Fruit fly (Drosophila melanogaster) whole organism, embryonic: Measurements from ENCODE around the gene Lamtor5.
A peak's percentile ranks its signal among the peaks of the same experiment; 100 is the strongest.

ENCODE experiments used
- Aef1 ChIP-seq: fragments of 200-800 bp; sonication (Bioruptor generic); IDR thresholded peaks from 3 replicates; pipeline ENCODE4 v1.3.6; 2022; ENCODE audit warnings: missing biosample characterization, missing genetic modification characterization
- C15 ChIP-seq: fragments of 200-800 bp; sonication (Bioruptor generic); IDR thresholded peaks from 3 replicates; pipeline ENCODE4 v1.3.6; 2022; ENCODE audit warnings: missing biosample characterization, missing genetic modification characterization
- CG13424 ChIP-seq: fragments of 200-800 bp; sonication (Bioruptor generic); optimal IDR thresholded peaks from 2 replicates; lab custom pipeline; 2019; ENCODE audit warnings: missing biosample characterization, mild to moderate bottlenecking, missing genetic modification characterization, moderate library complexity
- CG15011 ChIP-seq: fragments of 200-800 bp; sonication (Bioruptor generic); optimal IDR thresholded peaks from 3 replicates; lab custom pipeline; 2018; ENCODE audit warnings: missing biosample characterization, mild to moderate bottlenecking, missing genetic modification characterization
- CG15514 ChIP-seq: fragments of 200-800 bp; sonication (Bioruptor generic); optimal IDR thresholded peaks from 3 replicates; lab custom pipeline; 2017; ENCODE audit warnings: missing biosample characterization, missing genetic modification characterization, mild to moderate bottlenecking, moderate library complexity, missing genetic modification reagents
- CG16815 ChIP-seq: fragments of 200-800 bp; sonication (Bioruptor generic); optimal IDR thresholded peaks from 3 replicates; lab custom pipeline; 2017; ENCODE audit warnings: missing biosample characterization, mild to moderate bottlenecking, missing genetic modification characterization
- CG17385 ChIP-seq: fragments of 200-800 bp; sonication (Bioruptor generic); optimal IDR thresholded peaks from 3 replicates; lab custom pipeline; 2018; ENCODE audit warnings: missing biosample characterization, mild to moderate bottlenecking, missing genetic modification characterization
- CG17802 ChIP-seq: fragments of 200-800 bp; sonication (Bioruptor generic); optimal IDR thresholded peaks from 2 replicates; lab custom pipeline; 2018; ENCODE audit warnings: missing biosample characterization, mild to moderate bottlenecking, missing genetic modification characterization, moderate library complexity
- CG18619 ChIP-seq: fragments of 200-800 bp; sonication (Bioruptor generic); optimal IDR thresholded peaks from 3 replicates; lab custom pipeline; 2017; ENCODE audit warnings: missing biosample characterization, mild to moderate bottlenecking, missing genetic modification characterization
- CG2116 ChIP-seq: fragments of 200-800 bp; sonication (Bioruptor generic); optimal IDR thresholded peaks from 3 replicates; lab custom pipeline; 2018; ENCODE audit warnings: missing biosample characterization, mild to moderate bottlenecking, missing genetic modification characterization
- CG30431 ChIP-seq: fragments of 200-800 bp; sonication (Bioruptor generic); optimal IDR thresholded peaks from 2 replicates; lab custom pipeline; 2017; ENCODE audit warnings: missing biosample characterization, missing genetic modification characterization
- CG32532 ChIP-seq: fragments of 200-800 bp; sonication (Bioruptor generic); IDR thresholded peaks from 2 replicates; pipeline ENCODE4 v1.3.6; 2022; ENCODE audit warnings: missing biosample characterization, missing genetic modification characterization
- CG3281 ChIP-seq: fragments of 200-800 bp; sonication (Bioruptor generic); optimal IDR thresholded peaks from 3 replicates; lab custom pipeline; 2017; ENCODE audit warnings: missing biosample characterization, mild to moderate bottlenecking, missing genetic modification characterization
- CG3995 ChIP-seq: fragments of 200-800 bp; sonication (Bioruptor generic); optimal IDR thresholded peaks from 3 replicates; lab custom pipeline; 2016; ENCODE audit warnings: missing biosample characterization, missing genetic modification characterization
- CG4404 ChIP-seq: fragments of 200-800 bp; sonication (Bioruptor generic); IDR thresholded peaks from 2 replicates; pipeline ENCODE4 v1.3.6; 2022; ENCODE audit warnings: missing biosample characterization, missing genetic modification characterization
- CG5245 ChIP-seq: fragments of 200-800 bp; sonication (Bioruptor generic); optimal IDR thresholded peaks from 3 replicates; lab custom pipeline; 2016; ENCODE audit warnings: missing biosample characterization, missing genetic modification characterization
- CG6272 ChIP-seq: fragments of 200-800 bp; sonication (Bioruptor generic); IDR thresholded peaks from 2 replicates; pipeline ENCODE4 v1.3.6; 2022; ENCODE audit warnings: missing biosample characterization, missing genetic modification characterization
- CG6765 ChIP-seq: fragments of 200-800 bp; sonication (Bioruptor generic); optimal IDR thresholded peaks from 3 replicates; lab custom pipeline; 2017; ENCODE audit warnings: missing biosample characterization, mild to moderate bottlenecking, missing genetic modification characterization
- CG7271 ChIP-seq: fragments of 200-800 bp; sonication (Bioruptor generic); optimal IDR thresholded peaks from 2 replicates; lab custom pipeline; 2018; ENCODE audit warnings: missing biosample characterization, mild to moderate bottlenecking, missing genetic modification characterization, moderate library complexity
- CG8478 ChIP-seq: fragments of >200 bp; optimal IDR thresholded peaks from 2 replicates; lab custom pipeline; 2018
- CG9215 ChIP-seq: fragments of 200-800 bp; sonication (Bioruptor generic); IDR thresholded peaks from 2 replicates; pipeline ENCODE4 v1.3.6; 2022; ENCODE audit warnings: missing biosample characterization, missing genetic modification characterization
- CG9437 ChIP-seq: fragments of 200-800 bp; sonication (Bioruptor generic); optimal IDR thresholded peaks from 2 replicates; lab custom pipeline; 2018; ENCODE audit warnings: missing biosample characterization, mild to moderate bottlenecking, missing genetic modification characterization
- CG9609 ChIP-seq: fragments of 200-800 bp; sonication (Bioruptor generic); optimal IDR thresholded peaks from 3 replicates; lab custom pipeline; 2016; ENCODE audit warnings: missing biosample characterization, missing genetic modification characterization
- CG9817 ChIP-seq: fragments of 200-800 bp; sonication (Bioruptor generic); optimal IDR thresholded peaks from 2 replicates; lab custom pipeline; 2018; ENCODE audit warnings: missing biosample characterization, mild to moderate bottlenecking, missing genetic modification characterization, moderate library complexity
- Camta ChIP-seq: fragments of 200-800 bp; sonication (Bioruptor generic); optimal IDR thresholded peaks from 2 replicates; lab custom pipeline; 2016; ENCODE audit warnings: missing biosample characterization, missing genetic modification characterization
- Dip3 ChIP-seq: fragments of 200-800 bp; sonication (Bioruptor generic); optimal IDR thresholded peaks from 3 replicates; lab custom pipeline; 2016; ENCODE audit warnings: missing biosample characterization, missing genetic modification characterization
- GATAe ChIP-seq: fragments of 200-800 bp; sonication (Bioruptor generic); conservative IDR thresholded peaks from 2 replicates; pipeline ENCODE4 v1.3.6; 2022; ENCODE audit warnings: missing biosample characterization, missing genetic modification characterization
- Hmx ChIP-seq: fragments of 200-800 bp; sonication (Bioruptor generic); optimal IDR thresholded peaks from 2 replicates; lab custom pipeline; 2016; ENCODE audit warnings: missing biosample characterization, missing genetic modification characterization
- Lpt ChIP-seq: fragments of >200 bp; optimal IDR thresholded peaks from 2 replicates; lab custom pipeline; 2018; ENCODE audit warnings: missing biosample characterization, missing genetic modification characterization
- Mad ChIP-seq: fragments of 200-800 bp; sonication (Bioruptor generic); optimal IDR thresholded peaks from 2 replicates; lab custom pipeline; 2016; ENCODE audit warnings: missing biosample characterization, missing genetic modification characterization
- Sin3A ChIP-seq: fragments of >200 bp; optimal IDR thresholded peaks from 2 replicates; lab custom pipeline; 2018
- abd-A ChIP-seq: fragments of 200-800 bp; sonication (Bioruptor generic); optimal IDR thresholded peaks from 3 replicates; lab custom pipeline; 2019; ENCODE audit warnings: missing biosample characterization, mild to moderate bottlenecking, missing genetic modification characterization, moderate library complexity
- ap ChIP-seq: fragments of 200-800 bp; sonication (Bioruptor generic); IDR thresholded peaks from 2 replicates; pipeline ENCODE4 v1.3.6; 2022; ENCODE audit warnings: missing biosample characterization, missing genetic modification characterization
- bbx ChIP-seq: fragments of 200-800 bp; sonication (Bioruptor generic); IDR thresholded peaks from 2 replicates; pipeline ENCODE4 v1.3.6; 2022; ENCODE audit warnings: missing biosample characterization, missing genetic modification characterization; ENCODE audit not compliant: partially characterized antibody
- bcd ChIP-seq: fragments of 200-800 bp; sonication (Bioruptor generic); optimal IDR thresholded peaks from 2 replicates; lab custom pipeline; 2017; ENCODE audit warnings: missing biosample characterization, mild to moderate bottlenecking, missing genetic modification characterization
- crc ChIP-seq: fragments of 200-800 bp; sonication (Bioruptor generic); optimal IDR thresholded peaks from 2 replicates; lab custom pipeline; 2016; ENCODE audit warnings: missing biosample characterization, missing genetic modification characterization
- gcm ChIP-seq: fragments of 200-800 bp; sonication (Bioruptor generic); optimal IDR thresholded peaks from 2 replicates; lab custom pipeline; 2019; ENCODE audit warnings: missing biosample characterization, mild to moderate bottlenecking, missing genetic modification characterization, moderate library complexity
- gcm2 ChIP-seq: fragments of 200-800 bp; sonication (Bioruptor generic); optimal IDR thresholded peaks from 2 replicates; lab custom pipeline; 2016; ENCODE audit warnings: missing biosample characterization, missing genetic modification characterization
- grau ChIP-seq: fragments of 200-800 bp; optimal IDR thresholded peaks from 3 replicates; lab custom pipeline; 2019; ENCODE audit warnings: missing biosample characterization, mild to moderate bottlenecking, missing genetic modification characterization, moderate library complexity
- h ChIP-seq: fragments of >200 bp; optimal IDR thresholded peaks from 2 replicates; lab custom pipeline; 2017
- inv ChIP-seq: fragments of 200-800 bp; sonication (Bioruptor generic); IDR thresholded peaks from 2 replicates; pipeline ENCODE4 v1.3.6; 2022; ENCODE audit warnings: missing biosample characterization, missing genetic modification characterization; ENCODE audit not compliant: partially characterized antibody
- mirr ChIP-seq: fragments of 200-800 bp; sonication (Bioruptor generic); optimal IDR thresholded peaks from 3 replicates; lab custom pipeline; 2018; ENCODE audit warnings: missing biosample characterization, mild to moderate bottlenecking, missing genetic modification characterization
- p53 ChIP-seq: fragments of 200-800 bp; sonication (Bioruptor generic); optimal IDR thresholded peaks from 2 replicates; lab custom pipeline; 2016; ENCODE audit warnings: missing biosample characterization, missing genetic modification characterization
- pita ChIP-seq: fragments of 200-800 bp; sonication (Bioruptor generic); optimal IDR thresholded peaks from 2 replicates; lab custom pipeline; 2017; ENCODE audit warnings: missing biosample characterization, mild to moderate bottlenecking, missing genetic modification characterization
- prd ChIP-seq, 3 experiments: fragments of >200 bp in 2 of 3; fragments of 200-800 bp in 1 of 3; sonication (Bioruptor generic) in 1 of 3; optimal IDR thresholded peaks in 2 of 3; IDR thresholded peaks in 1 of 3; 2 replicates in 2 of 3; 3 replicates in 1 of 3; pipeline versions ENCODE4 v1.3.6 to Lab custom; 2017 to 2022; ENCODE audit warnings: missing biosample characterization in 1 of 3, missing genetic modification characterization in 1 of 3
- salm ChIP-seq: fragments of 200-800 bp; sonication (Bioruptor generic); optimal IDR thresholded peaks from 2 replicates; lab custom pipeline; 2018; ENCODE audit warnings: missing biosample characterization, mild to moderate bottlenecking, missing genetic modification characterization
- shn ChIP-seq: fragments of 200-800 bp; sonication (Bioruptor generic); optimal IDR thresholded peaks from 3 replicates; lab custom pipeline; 2016; ENCODE audit warnings: missing biosample characterization, missing genetic modification characterization
- slbo ChIP-seq: fragments of 200-800 bp; sonication (Bioruptor generic); IDR thresholded peaks from 2 replicates; pipeline ENCODE4 v1.3.6; 2022; ENCODE audit warnings: missing biosample characterization, missing genetic modification characterization
- stc ChIP-seq: fragments of 200-800 bp; sonication (Bioruptor generic); IDR thresholded peaks from 2 replicates; pipeline ENCODE4 v1.3.6; 2022; ENCODE audit warnings: missing biosample characterization, missing genetic modification characterization
- trem ChIP-seq: fragments of 200-800 bp; optimal IDR thresholded peaks from 3 replicates; lab custom pipeline; 2019; ENCODE audit warnings: missing biosample characterization, mild to moderate bottlenecking, missing genetic modification characterization, moderate library complexity
- wek ChIP-seq: fragments of 200-800 bp; sonication (Bioruptor generic); optimal IDR thresholded peaks from 3 replicates; lab custom pipeline; 2018; ENCODE audit warnings: missing biosample characterization, mild to moderate bottlenecking, missing genetic modification characterization, moderate library complexity
- zen ChIP-seq: fragments of 200-800 bp; sonication (Bioruptor generic); optimal IDR thresholded peaks from 3 replicates; lab custom pipeline; 2018; ENCODE audit warnings: missing biosample characterization, mild to moderate bottlenecking, missing genetic modification characterization, moderate library complexity

Lamtor5 gene

DNA sequence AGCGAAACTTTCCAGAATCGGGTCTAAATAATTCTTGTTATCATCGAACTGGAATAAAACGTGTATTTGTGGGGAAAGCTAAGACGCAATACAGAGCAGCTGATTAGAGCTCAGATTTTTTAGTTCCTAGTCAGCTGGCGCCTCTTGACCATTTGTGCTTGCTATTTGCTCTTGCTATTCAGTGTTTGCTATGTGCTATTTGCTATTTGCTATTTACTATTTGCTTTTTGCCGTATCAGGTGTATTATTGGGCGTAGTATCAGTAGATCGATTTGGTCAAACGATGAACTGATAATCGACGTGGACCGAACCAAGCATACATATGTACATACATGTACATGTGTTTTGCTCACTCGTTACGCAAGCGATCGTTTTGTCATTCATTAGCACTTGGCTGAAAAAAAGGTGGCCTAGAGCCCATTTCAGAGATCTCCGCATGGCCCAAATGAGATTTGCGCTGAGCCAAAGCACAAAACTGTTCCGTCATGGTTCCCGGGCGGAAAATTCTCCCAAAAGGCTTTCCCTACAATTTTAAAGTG, 13.3 kb downstream of the Lamtor5 start (continued):
- TF ChIP-seq CG15514 (GFP tag; lab: Kevin White, UChicago) (peak; percentile 70), Mad (GFP tag; lab: Kevin White, UChicago) (peak; percentile 29), Sin3A (lab: Kevin White, UChicago) (no peak), Camta (peak; percentile 40), slbo (GFP tag; lab: Robert Waterston, UW) (peak; percentile 52), CG3995 (GFP tag; lab: Kevin White, UChicago) (no peak), Lpt (GFP tag; lab: Kevin White, UChicago) (no peak), pita (GFP tag; lab: Kevin White, UChicago) (no peak), CG3281 (peak; percentile 55), abd-A (no peak), Dip3 (GFP tag; lab: Kevin White, UChicago) (no peak), gcm2 (GFP tag; lab: Kevin White, UChicago) (no peak), CG9215 (0 out of 2 replicates have a peak, but pooled peaks have one; percentile 12), mirr (GFP tag; lab: Kevin White, UChicago) (peak; percentile 41), bcd (GFP tag; lab: Kevin White, UChicago) (peak; percentile 5), CG9609 (GFP tag; lab: Kevin White, UChicago) (peak; percentile 35), bbx (no peak), CG6765 (GFP tag; lab: Kevin White, UChicago) (peak; percentile 13), inv (no peak), CG2116 (GFP tag; lab: Kevin White, UChicago) (peak; percentile 17), wek (GFP tag; lab: Kevin White, UChicago) (peak; percentile 47), p53 (peak; percentile 17), Hmx (GFP tag; lab: Kevin White, UChicago) (no peak), CG18619 (GFP tag; lab: Kevin White, UChicago) (peak; percentile 69), CG30431 (no peak), h (lab: Kevin White, UChicago) (no peak), CG8478 (lab: Kevin White, UChicago) (no peak), CG17385 (GFP tag; lab: Kevin White, UChicago) (peak; percentile 23), CG15011 (GFP tag; lab: Kevin White, UChicago) (peak; percentile 7), grau (tag; lab: Kevin White, UChicago) (peak; percentile 12), CG4404 (GFP tag; lab: Robert Waterston, UW) (no peak), GATAe (GFP tag; lab: Robert Waterston, UW) (no peak), stc (GFP tag; lab: Robert Waterston, UW) (no peak), zen (tag; lab: Kevin White, UChicago) (no peak), CG5245 (GFP tag; lab: Kevin White, UChicago) (no peak), CG17802 (no peak), salm (no peak), CG13424 (tag; lab: Kevin White, UChicago) (no peak), CG32532 (GFP tag; lab: Robert Waterston, UW) (peak; percentile 46), shn (GFP tag; lab: Kevin White, UChicago) (peak; percentile 3), CG6272 (no peak), trem (tag; lab: Kevin White, UChicago) (no peak), prd (optimal IDR thresholded peaks at IDR 0.05; lab: Kevin White, UChicago) (no peak), prd (GFP tag; IDR thresholded peaks at IDR 0.05; lab: Robert Waterston, UW) (peak; percentile 50; the same call in 2 of the 3 replicates), ap (GFP tag; lab: Robert Waterston, UW) (no peak), CG16815 (GFP tag; lab: Kevin White, UChicago) (no peak), Aef1 (no peak), C15 (GFP tag; lab: Robert Waterston, UW) (no peak), crc (GFP tag; lab: Kevin White, UChicago) (no peak), CG9817 (tag; lab: Kevin White, UChicago) (no peak), gcm (GFP tag; lab: Kevin White, UChicago) (no peak), CG7271 (tag; lab: Kevin White, UChicago) (peak; percentile 30), CG9437 (GFP tag; lab: Kevin White, UChicago) (no peak)
